Worm (Caenorhabditis elegans) whole organism, L3 larva: ENCODE data around the gene srx-80.

Experiments
- ceh-82 ChIP-seq: fragments of 150-350 bp; optimal IDR thresholded peaks from 2 replicates; lab custom pipeline; 2014; ENCODE audit warnings: missing biosample characterization, missing genetic modification characterization
- fos-1 ChIP-seq: fragments of 150-350 bp; optimal IDR thresholded peaks from 2 replicates; lab custom pipeline; 2014; ENCODE audit warnings: missing biosample characterization, missing genetic modification characterization
- mml-1 ChIP-seq: fragments of 150-350 bp; sonication (generic microtip); optimal IDR thresholded peaks from 3 replicates; lab custom pipeline; 2014; ENCODE audit warnings: missing biosample characterization, missing genetic modification characterization
- nfya-1 ChIP-seq: sonication (generic microtip); optimal IDR thresholded peaks from 2 replicates; lab custom pipeline; 2017; ENCODE audit warnings: missing genetic modification characterization, mild to moderate bottlenecking, missing compliant biosample characterization, antibody characterized with exemption, moderate library complexity; ENCODE audit not compliant: insufficient read depth
- nhr-11 ChIP-seq: fragments of 150-350 bp; optimal IDR thresholded peaks from 2 replicates; lab custom pipeline; 2014; ENCODE audit warnings: missing biosample characterization, missing genetic modification characterization
- nhr-77 ChIP-seq: fragments of 150-350 bp; optimal IDR thresholded peaks from 2 replicates; lab custom pipeline; 2014; ENCODE audit warnings: missing biosample characterization, missing genetic modification characterization
- unc-39 ChIP-seq: sonication (generic microtip); optimal IDR thresholded peaks from 4 replicates; lab custom pipeline; 2017; ENCODE audit warnings: missing biosample characterization, missing genetic modification characterization

ce11 chrV:11580826-11581225 lies 12.7 kb upstream of the srx-80 start, which contains the start of gene srx-90:
- TF ChIP-seq fos-1 (tag; lab: Kevin White, UChicago) (no peak), unc-39 (tag; lab: Kevin White, UChicago) (no peak), ceh-82 (tag; lab: Kevin White, UChicago) (no peak), nhr-11 (tag; lab: Kevin White, UChicago) (no peak), mml-1 (tag; lab: Kevin White, UChicago) (no peak), nfya-1 (tag; lab: Kevin White, UChicago) (no peak), nhr-77 (tag; lab: Kevin White, UChicago) (no peak)
